Fruit fly (Drosophila melanogaster) whole organism, prepupa: Measurements from ENCODE around the gene CG15506.
A peak's percentile ranks its signal among the peaks of the same experiment; 100 is the strongest.

Source experiments
- Blimp-1 ChIP-seq: fragments of 200-800 bp; sonication (Bioruptor generic); optimal IDR thresholded peaks from 3 replicates; lab custom pipeline; 2017; ENCODE audit warnings: missing biosample characterization, missing genetic modification characterization, mild to moderate bottlenecking, moderate library complexity, missing genetic modification reagents
- CG10631 ChIP-seq: fragments of 200-800 bp; sonication (Bioruptor generic); optimal IDR thresholded peaks from 2 replicates; lab custom pipeline; 2016; ENCODE audit warnings: missing biosample characterization, missing genetic modification characterization
- CG10669 ChIP-seq: fragments of 200-800 bp; sonication (Bioruptor generic); optimal IDR thresholded peaks from 3 replicates; lab custom pipeline; 2018; ENCODE audit warnings: missing biosample characterization, mild to moderate bottlenecking, missing genetic modification characterization, moderate library complexity
- CG11294 ChIP-seq: fragments of 200-800 bp; sonication (Bioruptor generic); IDR thresholded peaks from 2 replicates; pipeline ENCODE4 v1.3.6; 2022; ENCODE audit warnings: missing biosample characterization, missing genetic modification characterization
- CG11762 ChIP-seq: fragments of 200-800 bp; sonication (Bioruptor generic); optimal IDR thresholded peaks from 3 replicates; lab custom pipeline; 2016; ENCODE audit warnings: missing biosample characterization, missing genetic modification characterization; ENCODE audit not compliant: insufficient read depth
- CG16779 ChIP-seq: fragments of 200-800 bp; sonication (Bioruptor generic); optimal IDR thresholded peaks from 3 replicates; lab custom pipeline; 2017; ENCODE audit warnings: missing biosample characterization, mild to moderate bottlenecking, missing genetic modification characterization
- CG3032 ChIP-seq: fragments of 200-800 bp; optimal IDR thresholded peaks from 2 replicates; lab custom pipeline; 2019; ENCODE audit warnings: missing biosample characterization, mild to moderate bottlenecking, missing genetic modification characterization, moderate library complexity
- CG31627 ChIP-seq: fragments of 200-800 bp; sonication (Bioruptor generic); optimal IDR thresholded peaks from 3 replicates; lab custom pipeline; 2016; ENCODE audit warnings: missing biosample characterization, missing genetic modification characterization
- CG32006 ChIP-seq: fragments of 200-800 bp; sonication (Bioruptor generic); optimal IDR thresholded peaks from 3 replicates; lab custom pipeline; 2017; ENCODE audit warnings: missing biosample characterization, mild to moderate bottlenecking, missing genetic modification characterization
- CG34406 ChIP-seq: fragments of 200-800 bp; sonication (Bioruptor generic); optimal IDR thresholded peaks from 3 replicates; lab custom pipeline; 2016; ENCODE audit warnings: missing biosample characterization, missing genetic modification characterization
- CG3919 ChIP-seq: fragments of 200-800 bp; sonication (Bioruptor generic); optimal IDR thresholded peaks from 3 replicates; lab custom pipeline; 2016; ENCODE audit warnings: missing biosample characterization, missing genetic modification characterization
- CG6163 ChIP-seq: fragments of 200-800 bp; sonication (Bioruptor generic); IDR thresholded peaks from 3 replicates; pipeline ENCODE4 v1.3.6; 2022; ENCODE audit warnings: missing biosample characterization, missing genetic modification characterization
- CG6808 ChIP-seq: fragments of 200-800 bp; sonication (Bioruptor generic); optimal IDR thresholded peaks from 3 replicates; lab custom pipeline; 2017; ENCODE audit warnings: missing biosample characterization, missing genetic modification characterization, mild to moderate bottlenecking, moderate library complexity, missing genetic modification reagents
- CG6854 ChIP-seq: fragments of 200-800 bp; sonication (Bioruptor generic); optimal IDR thresholded peaks from 2 replicates; lab custom pipeline; 2017; ENCODE audit warnings: missing biosample characterization, mild to moderate bottlenecking, missing genetic modification characterization
- CG7368 ChIP-seq: fragments of 200-800 bp; sonication (Bioruptor generic); optimal IDR thresholded peaks from 3 replicates; lab custom pipeline; 2016; ENCODE audit warnings: missing biosample characterization, missing genetic modification characterization
- CG8119 ChIP-seq: fragments of 200-800 bp; sonication (Bioruptor generic); IDR thresholded peaks from 3 replicates; pipeline ENCODE4 v1.3.6; 2022; ENCODE audit warnings: missing biosample characterization, missing genetic modification characterization
- CG9139 ChIP-seq: fragments of 200-800 bp; sonication (Bioruptor generic); optimal IDR thresholded peaks from 3 replicates; lab custom pipeline; 2017; ENCODE audit warnings: missing biosample characterization, mild to moderate bottlenecking, missing genetic modification characterization
- Eip75B ChIP-seq: fragments of 200-800 bp; sonication (Bioruptor generic); optimal IDR thresholded peaks from 3 replicates; lab custom pipeline; 2016; ENCODE audit warnings: missing biosample characterization, missing genetic modification characterization
- Eip78C ChIP-seq: fragments of 200-800 bp; sonication (Bioruptor generic); peaks from one replicate; lab custom pipeline; 2016; ENCODE audit warnings: missing biosample characterization, missing genetic modification characterization
- Eip93F ChIP-seq: fragments of 200-800 bp; sonication (Bioruptor generic); optimal IDR thresholded peaks from 2 replicates; lab custom pipeline; 2016; ENCODE audit warnings: missing biosample characterization, mild to moderate bottlenecking, missing genetic modification characterization
- Ets21C ChIP-seq: fragments of 200-800 bp; sonication (Bioruptor generic); optimal IDR thresholded peaks from 3 replicates; lab custom pipeline; 2016; ENCODE audit warnings: missing biosample characterization, missing genetic modification characterization
- Ets96B ChIP-seq: fragments of 200-800 bp; optimal IDR thresholded peaks from 2 replicates; lab custom pipeline; 2019; ENCODE audit warnings: missing biosample characterization, mild to moderate bottlenecking, missing genetic modification characterization, moderate library complexity
- Gug ChIP-seq: fragments of 200-800 bp; sonication (Bioruptor generic); IDR thresholded peaks from 2 replicates; pipeline ENCODE4 v1.3.6; 2022; ENCODE audit warnings: missing biosample characterization, missing genetic modification characterization
- Hr38 ChIP-seq: sonication (Bioruptor generic); optimal IDR thresholded peaks from 2 replicates; lab custom pipeline; 2016; ENCODE audit warnings: missing biosample characterization, missing genetic modification characterization
- Hr39 ChIP-seq: fragments of 200-800 bp; sonication (Bioruptor generic); optimal IDR thresholded peaks from 2 replicates; lab custom pipeline; 2016; ENCODE audit warnings: missing biosample characterization, missing genetic modification characterization
- Hr4 ChIP-seq: fragments of 200-800 bp; sonication (Bioruptor generic); optimal IDR thresholded peaks from 3 replicates; lab custom pipeline; 2016; ENCODE audit warnings: missing biosample characterization, missing genetic modification characterization
- Met ChIP-seq: fragments of 200-800 bp; sonication (Bioruptor generic); optimal IDR thresholded peaks from 3 replicates; lab custom pipeline; 2016; ENCODE audit warnings: missing biosample characterization, missing genetic modification characterization
- OdsH ChIP-seq: fragments of 200-800 bp; sonication (Bioruptor generic); optimal IDR thresholded peaks from 3 replicates; lab custom pipeline; 2016; ENCODE audit warnings: missing biosample characterization, missing genetic modification characterization
- Sox102F ChIP-seq: fragments of 200-800 bp; sonication (Bioruptor generic); optimal IDR thresholded peaks from 2 replicates; lab custom pipeline; 2016; ENCODE audit warnings: missing biosample characterization, mild to moderate bottlenecking, missing genetic modification characterization
- Sox14 ChIP-seq: fragments of 200-800 bp; sonication (Bioruptor generic); optimal IDR thresholded peaks from 3 replicates; lab custom pipeline; 2016; ENCODE audit warnings: missing biosample characterization, missing genetic modification characterization
- cyc ChIP-seq: fragments of 200-800 bp; sonication (Bioruptor generic); optimal IDR thresholded peaks from 3 replicates; lab custom pipeline; 2016; ENCODE audit warnings: missing biosample characterization, missing genetic modification characterization
- dac ChIP-seq: fragments of 200-800 bp; sonication (Bioruptor generic); optimal IDR thresholded peaks from 2 replicates; lab custom pipeline; 2017; ENCODE audit warnings: missing biosample characterization, mild to moderate bottlenecking, missing genetic modification characterization
- dsx ChIP-seq: fragments of 200-800 bp; optimal IDR thresholded peaks from 3 replicates; lab custom pipeline; 2019; ENCODE audit warnings: missing biosample characterization, mild to moderate bottlenecking, missing genetic modification characterization, moderate library complexity; ENCODE audit not compliant: poor library complexity, severe bottlenecking
- eg ChIP-seq: fragments of 200-800 bp; sonication (Bioruptor generic); IDR thresholded peaks from 3 replicates; pipeline ENCODE4 v1.3.6; 2022; ENCODE audit warnings: missing biosample characterization, missing genetic modification characterization
- esn ChIP-seq: fragments of 200-800 bp; sonication (Bioruptor generic); optimal IDR thresholded peaks from 2 replicates; lab custom pipeline; 2016; ENCODE audit warnings: missing biosample characterization, mild to moderate bottlenecking, missing genetic modification characterization, moderate library complexity
- fd59A ChIP-seq: fragments of 200-800 bp; sonication (Bioruptor generic); optimal IDR thresholded peaks from 2 replicates; lab custom pipeline; 2017; ENCODE audit warnings: missing biosample characterization, mild to moderate bottlenecking, missing genetic modification characterization, missing genetic modification reagents
- fd85E ChIP-seq: fragments of 200-800 bp; sonication (Bioruptor generic); optimal IDR thresholded peaks from 3 replicates; lab custom pipeline; 2016; ENCODE audit warnings: missing biosample characterization, missing genetic modification characterization
- lz ChIP-seq: fragments of 200-800 bp; sonication (Bioruptor generic); optimal IDR thresholded peaks from 3 replicates; lab custom pipeline; 2016; ENCODE audit warnings: missing biosample characterization, missing genetic modification characterization
- net ChIP-seq: fragments of 200-800 bp; sonication (Bioruptor generic); optimal IDR thresholded peaks from 3 replicates; lab custom pipeline; 2016; ENCODE audit warnings: missing biosample characterization, missing genetic modification characterization
- pdm3 ChIP-seq: fragments of 200-800 bp; sonication (Bioruptor generic); optimal IDR thresholded peaks from 3 replicates; lab custom pipeline; 2016; ENCODE audit warnings: missing biosample characterization, missing genetic modification characterization
- salr ChIP-seq, 2 experiments: fragments of 200-800 bp; sonication (Bioruptor generic); optimal IDR thresholded peaks; 3 replicates each; lab custom pipeline; 2016 to 2018; ENCODE audit warnings: missing biosample characterization in 2 of 2, missing genetic modification characterization in 2 of 2, mild to moderate bottlenecking in 1 of 2
- ss ChIP-seq, 2 experiments: fragments of 200-800 bp; sonication (Bioruptor generic); optimal IDR thresholded peaks; 2 replicates in 1 of 2; 3 replicates in 1 of 2; lab custom pipeline; 2017 to 2018; ENCODE audit warnings: mild to moderate bottlenecking in 2 of 2, missing biosample characterization in 2 of 2, missing genetic modification characterization in 2 of 2, moderate library complexity in 1 of 2
- svp ChIP-seq: fragments of 200-800 bp; sonication (Bioruptor generic); peaks from one replicate; lab custom pipeline; 2016; ENCODE audit warnings: missing biosample characterization, missing genetic modification characterization
- topi ChIP-seq: fragments of 200-800 bp; sonication (Bioruptor generic); optimal IDR thresholded peaks from 3 replicates; lab custom pipeline; 2016; ENCODE audit warnings: missing biosample characterization, missing genetic modification characterization
- vri ChIP-seq: fragments of 200-800 bp; sonication (Bioruptor generic); optimal IDR thresholded peaks from 3 replicates; lab custom pipeline; 2016; ENCODE audit warnings: missing biosample characterization, mild to moderate bottlenecking, missing genetic modification characterization

Gene CG15506

dm6 chr3R:29760042-29760441, 41.6 kb downstream of the CG15506 start:
- TF ChIP-seq CG3032 (tag; lab: Kevin White, UChicago): peak; percentile 2
- peak; percentile 17 for TF ChIP-seq CG3919 (GFP tag; lab: Kevin White, UChicago)
- TF ChIP-seq CG10631: no peak
- TF ChIP-seq OdsH (GFP tag; lab: Kevin White, UChicago): peak; percentile 22
- no peak for TF ChIP-seq esn (GFP tag; lab: Kevin White, UChicago)
- no peak for TF ChIP-seq Hr39 (GFP tag; lab: Kevin White, UChicago)
- TF ChIP-seq CG6808 (GFP tag; lab: Kevin White, UChicago): peak; percentile 9
- TF ChIP-seq cyc: no peak
- TF ChIP-seq CG6163: no peak
- TF ChIP-seq pdm3 (GFP tag; lab: Kevin White, UChicago): no peak
- TF ChIP-seq ss (GFP tag; optimal IDR thresholded peaks at IDR 0.05; lab: Kevin White, UChicago): no peak
- no peak for TF ChIP-seq CG8119

DNA sequence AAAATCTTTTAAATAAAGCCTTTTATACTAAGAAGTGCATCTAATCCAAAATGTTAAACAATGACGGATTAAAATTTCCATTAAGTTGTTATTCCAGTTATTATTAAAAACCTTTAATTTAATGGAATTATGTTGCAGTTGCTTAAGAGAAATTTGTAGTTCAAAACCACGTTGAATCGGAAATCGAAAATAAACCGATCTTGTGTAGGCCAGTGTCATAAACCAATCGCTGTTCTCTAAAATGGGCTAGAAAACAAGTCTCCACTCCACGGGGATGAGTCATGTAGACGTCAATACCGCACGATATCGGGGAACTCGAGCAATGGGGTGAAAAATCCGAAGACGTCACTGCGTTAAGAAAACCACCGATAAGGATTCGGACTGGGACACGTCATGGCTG, 43.1 kb downstream of the CG15506 start:
- no peak for TF ChIP-seq Blimp-1 (GFP tag; lab: Kevin White, UChicago)
- TF ChIP-seq Hr39 (GFP tag; lab: Kevin White, UChicago): no peak
- TF ChIP-seq svp (GFP tag; lab: Kevin White, UChicago): peak; percentile 43
- TF ChIP-seq Eip78C (GFP tag; lab: Kevin White, UChicago): peak; percentile 44
- no peak for TF ChIP-seq Gug
- TF ChIP-seq CG10669: peak; percentile 1
- TF ChIP-seq lz (GFP tag; lab: Kevin White, UChicago): no peak
- TF ChIP-seq CG6163: 0 out of 3 replicates have a peak, but pooled peaks have one; percentile 20
- no peak for TF ChIP-seq pdm3 (GFP tag; lab: Kevin White, UChicago)
- no peak for TF ChIP-seq fd59A
- TF ChIP-seq net (GFP tag; lab: Kevin White, UChicago): no peak

DNA sequence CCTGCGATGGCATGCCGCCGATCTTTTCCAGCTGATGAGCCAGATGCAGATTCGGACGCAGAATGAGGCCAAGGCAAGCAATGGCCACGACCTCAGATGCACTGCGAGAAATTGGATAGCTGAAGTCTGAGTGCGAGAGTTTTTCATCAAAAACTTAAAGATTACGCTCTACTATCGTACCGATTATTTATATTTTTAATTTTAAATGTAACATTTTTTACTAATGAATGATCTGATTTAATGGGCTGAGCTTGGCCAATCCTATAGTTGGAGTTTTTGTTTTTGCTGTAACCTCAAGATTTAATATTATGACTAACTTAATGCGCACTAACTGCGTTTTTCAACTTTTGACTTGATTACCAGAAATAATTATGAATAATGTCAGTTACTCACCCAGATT, 43.8 kb downstream of the CG15506 start:
- no peak for TF ChIP-seq Eip93F (GFP tag; lab: Kevin White, UChicago)
- TF ChIP-seq Sox14: no peak
- no peak for TF ChIP-seq dac (GFP tag; lab: Kevin White, UChicago)
- peak; percentile 42 for TF ChIP-seq CG10669
- TF ChIP-seq Hr4: peak; percentile 34
- TF ChIP-seq CG6854: no peak
- TF ChIP-seq fd59A: no peak
- TF ChIP-seq fd85E (GFP tag; lab: Kevin White, UChicago): no peak
- peak; percentile 43 for TF ChIP-seq CG34406
- peak; percentile 91 for TF ChIP-seq Eip78C (GFP tag; lab: Kevin White, UChicago)
- no peak for TF ChIP-seq eg
- no peak for TF ChIP-seq CG16779 (tag; lab: Kevin White, UChicago)
- TF ChIP-seq Ets21C: peak; percentile 51
- TF ChIP-seq CG10631: peak; percentile 8
- TF ChIP-seq salr (GFP tag; optimal IDR thresholded peaks at IDR 0.05; lab: Kevin White, UChicago): peak in 1 of 2 experiments; percentile 36
- 0 out of 3 replicates have a peak, but pooled peaks have one; percentile 15 for TF ChIP-seq CG8119
- TF ChIP-seq OdsH (GFP tag; lab: Kevin White, UChicago): peak; percentile 57
- TF ChIP-seq CG11294: no peak
- TF ChIP-seq dsx (GFP tag; lab: Kevin White, UChicago): no peak
- TF ChIP-seq vri: no peak
- peak; percentile 26 for TF ChIP-seq CG3032 (tag; lab: Kevin White, UChicago)
- TF ChIP-seq CG31627 (GFP tag; lab: Kevin White, UChicago): peak; percentile 56
- peak; percentile 71 for TF ChIP-seq Eip75B
- peak; percentile 67 for TF ChIP-seq lz (GFP tag; lab: Kevin White, UChicago)
- peak; percentile 39 for TF ChIP-seq Ets96B
- TF ChIP-seq esn (GFP tag; lab: Kevin White, UChicago): peak; percentile 74
- peak; percentile 89 for TF ChIP-seq svp (GFP tag; lab: Kevin White, UChicago)
- TF ChIP-seq topi (GFP tag; lab: Kevin White, UChicago): peak; percentile 75
- TF ChIP-seq pdm3 (GFP tag; lab: Kevin White, UChicago): peak; percentile 38
- TF ChIP-seq Blimp-1 (GFP tag; lab: Kevin White, UChicago): peak; percentile 7
- peak; percentile 62 for TF ChIP-seq cyc
- peak; percentile 75 for TF ChIP-seq Met
- TF ChIP-seq CG7368 (GFP tag; lab: Kevin White, UChicago): no peak
- TF ChIP-seq CG9139 (GFP tag; lab: Kevin White, UChicago): no peak
- TF ChIP-seq Sox102F (GFP tag; lab: Kevin White, UChicago): peak; percentile 37
- TF ChIP-seq Gug: no peak
- peak; percentile 53 for TF ChIP-seq Hr39 (GFP tag; lab: Kevin White, UChicago)
- peak; percentile 19 for TF ChIP-seq CG11762 (GFP tag; lab: Kevin White, UChicago)
- TF ChIP-seq Hr38 (GFP tag; lab: Kevin White, UChicago): no peak
- peak; percentile 55 for TF ChIP-seq CG32006 (GFP tag; lab: Kevin White, UChicago)
